Fruit fly (Drosophila melanogaster) whole organism: ENCODE data around the gene CG31104.

Source experiments
- CG8478 ChIP-seq: fragments of >200 bp; optimal IDR thresholded peaks from 2 replicates; lab custom pipeline; 2018; ENCODE audit warnings: inconsistent platforms
- Dll ChIP-seq: fragments of >200 bp; optimal IDR thresholded peaks from 2 replicates; lab custom pipeline; 2017
- EcR ChIP-seq, 2 experiments: fragments of >200 bp; optimal IDR thresholded peaks; 2 replicates each; lab custom pipeline; 2017; ENCODE audit warnings: missing biosample characterization in 2 of 2, missing genetic modification characterization in 2 of 2, missing genetic modification reagents in 2 of 2
- pan ChIP-seq: fragments of >200 bp; optimal IDR thresholded peaks from 2 replicates; lab custom pipeline; 2017
- psq ChIP-seq: fragments of >200 bp; optimal IDR thresholded peaks from 2 replicates; lab custom pipeline; 2017

- TF ChIP-seq CG8478 (lab: Kevin White, UChicago) (no peak), psq (no peak), EcR (GFP tag; optimal IDR thresholded peaks at IDR 0.05; lab: Kevin White, UChicago) (no peak), pan (no peak), Dll (lab: Kevin White, UChicago) (no peak)
These were observed 37.8 kb upstream of the CG31104 start, which contains the start of the genes RpS27 and Nup37 for dm6 chr3R:25247379-25247869.
